Fruit fly (Drosophila melanogaster) whole organism, embryonic: ENCODE results near the gene CG15894.

Experiments
- Adf1 ChIP-seq: fragments of 200-800 bp; sonication (Bioruptor generic); IDR thresholded peaks from 2 replicates; pipeline ENCODE4 v1.3.6; 2022; ENCODE audit warnings: missing biosample characterization, missing genetic modification characterization
- BtbVII ChIP-seq: fragments of 200-800 bp; sonication (Bioruptor generic); optimal IDR thresholded peaks from 3 replicates; lab custom pipeline; 2017; ENCODE audit warnings: missing biosample characterization, mild to moderate bottlenecking, missing genetic modification characterization
- CG10147 ChIP-seq: fragments of 200-800 bp; sonication (Bioruptor generic); optimal IDR thresholded peaks from 2 replicates; lab custom pipeline; 2019; ENCODE audit warnings: missing biosample characterization, mild to moderate bottlenecking, missing genetic modification characterization, moderate library complexity
- CG1024 ChIP-seq: fragments of 200-800 bp; sonication (Bioruptor generic); IDR thresholded peaks from 2 replicates; pipeline ENCODE4 v1.3.6; 2022; ENCODE audit warnings: missing biosample characterization, missing genetic modification characterization
- CG11085 ChIP-seq: fragments of 200-800 bp; sonication (Bioruptor generic); IDR thresholded peaks from 2 replicates; pipeline ENCODE4 v1.3.6; 2022; ENCODE audit warnings: missing biosample characterization, missing genetic modification characterization
- CG11093 ChIP-seq: fragments of 200-800 bp; sonication (Bioruptor generic); IDR thresholded peaks from 3 replicates; pipeline ENCODE4 v1.3.6; 2022; ENCODE audit warnings: missing biosample characterization, missing genetic modification characterization
- CG11398 ChIP-seq: fragments of 200-800 bp; sonication (Bioruptor generic); optimal IDR thresholded peaks from 2 replicates; lab custom pipeline; 2016; ENCODE audit warnings: missing biosample characterization, missing genetic modification characterization
- CG11456 ChIP-seq: fragments of 200-800 bp; sonication (Bioruptor generic); IDR thresholded peaks from 3 replicates; pipeline ENCODE4 v1.3.6; 2022; ENCODE audit warnings: missing biosample characterization, missing genetic modification characterization
- CG11504 ChIP-seq: fragments of 200-800 bp; sonication (Bioruptor generic); optimal IDR thresholded peaks from 3 replicates; lab custom pipeline; 2019; ENCODE audit warnings: missing biosample characterization, mild to moderate bottlenecking, missing genetic modification characterization, moderate library complexity
- CG12104 ChIP-seq: fragments of 200-800 bp; sonication (Bioruptor generic); optimal IDR thresholded peaks from 3 replicates; lab custom pipeline; 2016; ENCODE audit warnings: missing biosample characterization, missing genetic modification characterization
- CG14667 ChIP-seq: fragments of 200-800 bp; sonication (Bioruptor generic); IDR thresholded peaks from 2 replicates; pipeline ENCODE4 v1.3.6; 2022; ENCODE audit warnings: missing biosample characterization, missing genetic modification characterization
- CG14860 ChIP-seq: fragments of 200-800 bp; sonication (Bioruptor generic); IDR thresholded peaks from 3 replicates; pipeline ENCODE4 v1.3.6; 2022; ENCODE audit warnings: missing biosample characterization, missing genetic modification characterization; ENCODE audit not compliant: partially characterized antibody
- CG1602 ChIP-seq: fragments of 200-800 bp; sonication (Bioruptor generic); optimal IDR thresholded peaks from 3 replicates; lab custom pipeline; 2016; ENCODE audit warnings: missing biosample characterization, missing genetic modification characterization
- CG17568 ChIP-seq: fragments of 200-800 bp; sonication (Bioruptor generic); optimal IDR thresholded peaks from 2 replicates; lab custom pipeline; 2018; ENCODE audit warnings: missing biosample characterization, mild to moderate bottlenecking, missing genetic modification characterization, moderate library complexity
- CG17829 ChIP-seq: fragments of 200-800 bp; optimal IDR thresholded peaks from 2 replicates; lab custom pipeline; 2019; ENCODE audit warnings: missing biosample characterization, mild to moderate bottlenecking, missing genetic modification characterization, moderate library complexity
- CG17912 ChIP-seq: fragments of 200-800 bp; sonication (Bioruptor generic); optimal IDR thresholded peaks from 2 replicates; lab custom pipeline; 2018; ENCODE audit warnings: missing biosample characterization, mild to moderate bottlenecking, missing genetic modification characterization
- CG2678 ChIP-seq: fragments of 200-800 bp; sonication (Bioruptor generic); optimal IDR thresholded peaks from 3 replicates; lab custom pipeline; 2019; ENCODE audit warnings: missing biosample characterization, mild to moderate bottlenecking, missing genetic modification characterization, moderate library complexity
- CG31388 ChIP-seq: fragments of 200-800 bp; sonication (Bioruptor generic); optimal IDR thresholded peaks from 2 replicates; lab custom pipeline; 2016; ENCODE audit warnings: missing biosample characterization, missing genetic modification characterization
- CG31441 ChIP-seq: fragments of 200-800 bp; sonication (Bioruptor generic); IDR thresholded peaks from 2 replicates; pipeline ENCODE4 v1.3.6; 2022; ENCODE audit warnings: missing biosample characterization, missing genetic modification characterization
- CG34422 ChIP-seq: fragments of 200-800 bp; sonication (Bioruptor generic); IDR thresholded peaks from 3 replicates; pipeline ENCODE4 v1.3.6; 2022; ENCODE audit warnings: missing biosample characterization, missing genetic modification characterization
- CG3838 ChIP-seq: fragments of 200-800 bp; sonication (Bioruptor generic); optimal IDR thresholded peaks from 3 replicates; lab custom pipeline; 2016; ENCODE audit warnings: missing biosample characterization, missing genetic modification characterization
- CG4404 ChIP-seq: fragments of 200-800 bp; sonication (Bioruptor generic); IDR thresholded peaks from 2 replicates; pipeline ENCODE4 v1.3.6; 2022; ENCODE audit warnings: missing biosample characterization, missing genetic modification characterization
- CG6854 ChIP-seq: fragments of 200-800 bp; sonication (Bioruptor generic); optimal IDR thresholded peaks from 3 replicates; lab custom pipeline; 2017; ENCODE audit warnings: missing biosample characterization, mild to moderate bottlenecking, missing genetic modification characterization
- CG7839 ChIP-seq: fragments of 200-800 bp; sonication (Bioruptor generic); optimal IDR thresholded peaks from 3 replicates; lab custom pipeline; 2018; ENCODE audit warnings: missing biosample characterization, mild to moderate bottlenecking, missing genetic modification characterization, moderate library complexity
- CG8924 ChIP-seq: fragments of 200-800 bp; optimal IDR thresholded peaks from 3 replicates; lab custom pipeline; 2019; ENCODE audit warnings: missing biosample characterization, mild to moderate bottlenecking, missing genetic modification characterization, moderate library complexity
- Dbx ChIP-seq: fragments of 200-800 bp; sonication (Bioruptor generic); IDR thresholded peaks from 3 replicates; pipeline ENCODE4 v1.3.6; 2022; ENCODE audit warnings: missing biosample characterization, missing genetic modification characterization
- Deaf1 ChIP-seq: fragments of 200-800 bp; optimal IDR thresholded peaks from 3 replicates; lab custom pipeline; 2019; ENCODE audit warnings: missing biosample characterization, mild to moderate bottlenecking, missing genetic modification characterization, moderate library complexity
- Ets65A ChIP-seq: fragments of 200-800 bp; sonication (Bioruptor generic); peaks from one replicate; lab custom pipeline; 2016; ENCODE audit warnings: missing biosample characterization, missing genetic modification characterization
- HLH3B ChIP-seq: fragments of 200-800 bp; sonication (Bioruptor generic); IDR thresholded peaks from 2 replicates; pipeline ENCODE4 v1.3.6; 2022; ENCODE audit warnings: missing biosample characterization, missing genetic modification characterization
- HLH54F ChIP-seq: fragments of 200-800 bp; sonication (Bioruptor generic); optimal IDR thresholded peaks from 3 replicates; lab custom pipeline; 2016; ENCODE audit warnings: missing biosample characterization, missing genetic modification characterization
- Lpt ChIP-seq: fragments of >200 bp; optimal IDR thresholded peaks from 2 replicates; lab custom pipeline; 2018; ENCODE audit warnings: missing biosample characterization, missing genetic modification characterization
- Max ChIP-seq: fragments of 200-800 bp; sonication (Bioruptor generic); optimal IDR thresholded peaks from 2 replicates; lab custom pipeline; 2016; ENCODE audit warnings: missing biosample characterization, mild to moderate bottlenecking, missing genetic modification characterization
- NK7.1 ChIP-seq: fragments of 200-800 bp; sonication (Bioruptor generic); optimal IDR thresholded peaks from 3 replicates; lab custom pipeline; 2016; ENCODE audit warnings: missing biosample characterization, missing genetic modification characterization
- Nf-YC ChIP-seq: fragments of 200-800 bp; optimal IDR thresholded peaks from 3 replicates; lab custom pipeline; 2019; ENCODE audit warnings: missing biosample characterization, mild to moderate bottlenecking, missing genetic modification characterization, moderate library complexity
- ato ChIP-seq: fragments of 200-800 bp; sonication (Bioruptor generic); IDR thresholded peaks from 2 replicates; pipeline ENCODE4 v1.3.6; 2022; ENCODE audit warnings: missing biosample characterization, missing genetic modification characterization; ENCODE audit not compliant: partially characterized antibody
- bcd ChIP-seq: fragments of 200-800 bp; sonication (Bioruptor generic); optimal IDR thresholded peaks from 2 replicates; lab custom pipeline; 2017; ENCODE audit warnings: missing biosample characterization, mild to moderate bottlenecking, missing genetic modification characterization
- danr ChIP-seq: fragments of 200-800 bp; sonication (Bioruptor generic); IDR thresholded peaks from 2 replicates; pipeline ENCODE4 v1.3.6; 2022; ENCODE audit warnings: missing biosample characterization, missing genetic modification characterization
- en ChIP-seq: fragments of 200-800 bp; sonication (Bioruptor generic); optimal IDR thresholded peaks from 2 replicates; lab custom pipeline; 2016; ENCODE audit warnings: missing biosample characterization, missing genetic modification characterization
- exex ChIP-seq: fragments of 200-800 bp; sonication (Bioruptor generic); optimal IDR thresholded peaks from 4 replicates; lab custom pipeline; 2018; ENCODE audit warnings: missing biosample characterization, mild to moderate bottlenecking, missing genetic modification characterization, moderate library complexity
- fd3F ChIP-seq: fragments of 200-800 bp; sonication (Bioruptor generic); optimal IDR thresholded peaks from 2 replicates; lab custom pipeline; 2018; ENCODE audit warnings: missing biosample characterization, mild to moderate bottlenecking, missing genetic modification characterization, moderate library complexity
- gem ChIP-seq: fragments of 200-800 bp; sonication (Bioruptor generic); optimal IDR thresholded peaks from 2 replicates; lab custom pipeline; 2019; ENCODE audit warnings: missing biosample characterization, mild to moderate bottlenecking, missing genetic modification characterization, moderate library complexity
- hbn ChIP-seq: fragments of 200-800 bp; sonication (Bioruptor generic); IDR thresholded peaks from 2 replicates; pipeline ENCODE4 v1.3.6; 2022; ENCODE audit warnings: missing biosample characterization, missing genetic modification characterization; ENCODE audit not compliant: partially characterized antibody
- hkb ChIP-seq, 2 experiments: fragments of 200-800 bp in 1 of 2; fragments of >200 bp in 1 of 2; sonication (Bioruptor generic) in 1 of 2; IDR thresholded peaks in 1 of 2; optimal IDR thresholded peaks in 1 of 2; 2 replicates each; pipeline versions ENCODE4 v1.3.6 to Lab custom; 2017 to 2022; ENCODE audit warnings: missing biosample characterization in 1 of 2, missing genetic modification characterization in 1 of 2
- jumu ChIP-seq: fragments of 200-800 bp; sonication (Bioruptor generic); optimal IDR thresholded peaks from 3 replicates; lab custom pipeline; 2016; ENCODE audit warnings: missing biosample characterization, missing genetic modification characterization
- luna ChIP-seq: fragments of 200-800 bp; sonication (Bioruptor generic); optimal IDR thresholded peaks from 2 replicates; lab custom pipeline; 2016; ENCODE audit warnings: missing biosample characterization, missing genetic modification characterization
- mld ChIP-seq: fragments of 200-800 bp; sonication (Bioruptor generic); IDR thresholded peaks from 3 replicates; pipeline ENCODE4 v1.3.6; 2022; ENCODE audit warnings: missing biosample characterization, missing genetic modification characterization; ENCODE audit not compliant: partially characterized antibody
- rib ChIP-seq: fragments of 200-800 bp; sonication (Bioruptor generic); IDR thresholded peaks from 2 replicates; pipeline ENCODE4 v1.3.6; 2022; ENCODE audit warnings: missing biosample characterization, missing genetic modification characterization
- sens ChIP-seq: fragments of 200-800 bp; sonication (Bioruptor generic); peaks from one replicate; lab custom pipeline; 2016; ENCODE audit warnings: missing biosample characterization, missing genetic modification characterization
- sima ChIP-seq: fragments of 200-800 bp; sonication (Bioruptor generic); optimal IDR thresholded peaks from 2 replicates; lab custom pipeline; 2016; ENCODE audit warnings: missing biosample characterization, missing genetic modification characterization
- slou ChIP-seq: fragments of 200-800 bp; sonication (Bioruptor generic); optimal IDR thresholded peaks from 3 replicates; lab custom pipeline; 2016; ENCODE audit warnings: missing biosample characterization, missing genetic modification characterization
- stc ChIP-seq: fragments of 200-800 bp; sonication (Bioruptor generic); IDR thresholded peaks from 2 replicates; pipeline ENCODE4 v1.3.6; 2022; ENCODE audit warnings: missing biosample characterization, missing genetic modification characterization
- tll ChIP-seq, 2 experiments: fragments of 200-800 bp in 1 of 2; fragments of >200 bp in 1 of 2; sonication (Bioruptor generic) in 1 of 2; optimal IDR thresholded peaks; 2 replicates each; lab custom pipeline; 2017 to 2019; ENCODE audit warnings: missing biosample characterization in 2 of 2, missing genetic modification characterization in 2 of 2, mild to moderate bottlenecking in 1 of 2, moderate library complexity in 1 of 2

The CG15894 gene

DNA sequence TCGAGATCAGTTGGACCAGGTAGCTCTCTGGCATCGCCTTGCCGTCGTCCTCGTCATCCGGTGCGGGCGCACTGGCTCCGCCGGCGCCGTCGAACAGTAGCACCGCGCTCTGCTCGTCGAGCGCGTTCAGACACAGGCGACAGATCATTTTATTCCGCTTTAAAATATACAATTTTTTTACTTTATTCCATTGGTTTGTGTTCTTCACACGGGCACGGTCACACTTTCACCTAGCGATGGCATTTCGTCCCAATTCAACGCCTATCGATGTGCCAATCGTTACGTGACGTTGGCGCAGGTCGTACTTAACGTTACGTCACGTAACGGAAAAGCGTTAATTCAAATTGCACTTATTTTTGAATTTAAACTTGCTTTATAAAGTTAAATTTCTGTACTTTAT is 8.0 kb upstream of the CG15894 start, which contains the start of gene CG12219 (continued):
- no peak for TF ChIP-seq CG11456
- TF ChIP-seq CG17568 (GFP tag; lab: Kevin White, UChicago): no peak
- no peak for TF ChIP-seq CG14667 (GFP tag; lab: Robert Waterston, UW)
- no peak for TF ChIP-seq Adf1 (GFP tag; lab: Robert Waterston, UW)
- TF ChIP-seq luna (GFP tag; lab: Kevin White, UChicago): no peak
- no peak for TF ChIP-seq rib (GFP tag; lab: Robert Waterston, UW)
- TF ChIP-seq ato (GFP tag; lab: Robert Waterston, UW): peak; percentile 10; the same call in 1 of the 2 replicates
- no peak for TF ChIP-seq CG4404
- peak; percentile 31 for TF ChIP-seq sens (GFP tag; lab: Kevin White, UChicago)
- no peak for TF ChIP-seq BtbVII (GFP tag; lab: Kevin White, UChicago)
- no peak for TF ChIP-seq Deaf1 (tag; lab: Kevin White, UChicago)
- no peak for TF ChIP-seq gem (tag; lab: Kevin White, UChicago)
- TF ChIP-seq CG14860 (GFP tag; lab: Robert Waterston, UW): no peak
- TF ChIP-seq exex (tag; lab: Kevin White, UChicago): no peak
- TF ChIP-seq CG31388: no peak
- TF ChIP-seq tll (GFP tag; optimal IDR thresholded peaks at IDR 0.05; lab: Kevin White, UChicago): no peak
- no peak for TF ChIP-seq CG10147 (GFP tag; lab: Kevin White, UChicago)
- no peak for TF ChIP-seq CG11398 (GFP tag; lab: Kevin White, UChicago)
- no peak for TF ChIP-seq Max (GFP tag; lab: Kevin White, UChicago)
- no peak for TF ChIP-seq danr (GFP tag; lab: Robert Waterston, UW)
- peak; percentile 30 for TF ChIP-seq Nf-YC (tag; lab: Kevin White, UChicago)
- TF ChIP-seq CG11085: no peak
- TF ChIP-seq CG31441 (GFP tag; lab: Robert Waterston, UW): no peak
- TF ChIP-seq Ets65A (GFP tag; lab: Kevin White, UChicago): no peak
- TF ChIP-seq mld (GFP tag; lab: Robert Waterston, UW): no peak
- TF ChIP-seq CG6854 (GFP tag; lab: Kevin White, UChicago): no peak
- no peak for TF ChIP-seq NK7.1
- no peak for TF ChIP-seq CG1024
- no peak for TF ChIP-seq CG8924 (tag; lab: Kevin White, UChicago)
- no peak for TF ChIP-seq bcd (GFP tag; lab: Kevin White, UChicago)
- TF ChIP-seq CG7839: no peak
- no peak for TF ChIP-seq CG2678 (tag; lab: Kevin White, UChicago)
- TF ChIP-seq stc (GFP tag; lab: Robert Waterston, UW): no peak
- no peak for TF ChIP-seq CG11504 (tag; lab: Kevin White, UChicago)
- no peak for TF ChIP-seq CG17912 (GFP tag; lab: Kevin White, UChicago)
- no peak for TF ChIP-seq CG34422
- no peak for TF ChIP-seq en (GFP tag; lab: Kevin White, UChicago)
- no peak for TF ChIP-seq CG3838 (GFP tag; lab: Kevin White, UChicago)
- TF ChIP-seq CG11093 (GFP tag; lab: Robert Waterston, UW): no peak
- peak; percentile 65 for TF ChIP-seq hbn (GFP tag; lab: Robert Waterston, UW)
- TF ChIP-seq CG1602: no peak
- no peak for TF ChIP-seq CG17829 (tag; lab: Kevin White, UChicago)
- no peak for TF ChIP-seq Dbx (GFP tag; lab: Robert Waterston, UW)
- TF ChIP-seq hkb (optimal IDR thresholded peaks at IDR 0.05; lab: Kevin White, UChicago): no peak
- no peak for TF ChIP-seq hkb (GFP tag; IDR thresholded peaks at IDR 0.05; lab: Robert Waterston, UW)
- TF ChIP-seq Lpt (GFP tag; lab: Kevin White, UChicago): no peak
- TF ChIP-seq jumu (GFP tag; lab: Kevin White, UChicago): no peak
- TF ChIP-seq sima: no peak
- no peak for TF ChIP-seq slou (GFP tag; lab: Kevin White, UChicago)
- TF ChIP-seq HLH54F (GFP tag; lab: Kevin White, UChicago): no peak
- TF ChIP-seq fd3F: no peak
- no peak for TF ChIP-seq CG12104 (GFP tag; lab: Kevin White, UChicago)
- no peak for TF ChIP-seq HLH3B (GFP tag; lab: Robert Waterston, UW)
